Fruit fly (Drosophila melanogaster) whole organism, embryonic: ENCODE results near the gene CG46441.

ENCODE experiments used
- ATbp ChIP-seq: fragments of 200-800 bp; sonication (Bioruptor generic); optimal IDR thresholded peaks from 2 replicates; lab custom pipeline; 2017; ENCODE audit warnings: missing biosample characterization, mild to moderate bottlenecking, missing genetic modification characterization, missing genetic modification reagents
- Abd-B ChIP-seq: fragments of 200-800 bp; sonication (Bioruptor generic); optimal IDR thresholded peaks from 2 replicates; lab custom pipeline; 2018; ENCODE audit warnings: missing biosample characterization, mild to moderate bottlenecking, missing genetic modification characterization, moderate library complexity
- CG10462 ChIP-seq: fragments of 200-800 bp; sonication (Bioruptor generic); optimal IDR thresholded peaks from 2 replicates; lab custom pipeline; 2016; ENCODE audit warnings: missing biosample characterization, missing genetic modification characterization
- CG10565 ChIP-seq: fragments of 200-800 bp; sonication (Bioruptor generic); optimal IDR thresholded peaks from 3 replicates; lab custom pipeline; 2016; ENCODE audit warnings: missing biosample characterization, mild to moderate bottlenecking, missing genetic modification characterization
- CG11247 ChIP-seq: fragments of 200-800 bp; sonication (Bioruptor generic); IDR thresholded peaks from 2 replicates; pipeline ENCODE4 v1.3.6; 2022; ENCODE audit warnings: missing biosample characterization, missing genetic modification characterization
- CG11398 ChIP-seq: fragments of 200-800 bp; sonication (Bioruptor generic); optimal IDR thresholded peaks from 2 replicates; lab custom pipeline; 2016; ENCODE audit warnings: missing biosample characterization, missing genetic modification characterization
- CG12236 ChIP-seq: fragments of 200-800 bp; sonication (Bioruptor generic); optimal IDR thresholded peaks from 2 replicates; lab custom pipeline; 2016; ENCODE audit warnings: missing biosample characterization, missing genetic modification characterization
- CG1233 ChIP-seq: fragments of 200-800 bp; sonication (Bioruptor generic); optimal IDR thresholded peaks from 4 replicates; lab custom pipeline; 2018; ENCODE audit warnings: missing biosample characterization, mild to moderate bottlenecking, missing genetic modification characterization
- CG12659 ChIP-seq: fragments of 200-800 bp; sonication (Bioruptor generic); optimal IDR thresholded peaks from 3 replicates; lab custom pipeline; 2017; ENCODE audit warnings: mild to moderate bottlenecking, missing biosample characterization, missing genetic modification reagents, missing genetic modification characterization
- CG12769 ChIP-seq: fragments of 200-800 bp; sonication (Bioruptor generic); optimal IDR thresholded peaks from 2 replicates; lab custom pipeline; 2019; ENCODE audit warnings: missing biosample characterization, mild to moderate bottlenecking, missing genetic modification characterization, moderate library complexity
- CG14014 ChIP-seq: fragments of 200-800 bp; sonication (Bioruptor generic); IDR thresholded peaks from 2 replicates; pipeline ENCODE4 v1.3.6; 2022; ENCODE audit warnings: missing biosample characterization, missing genetic modification characterization
- CG15514 ChIP-seq: fragments of 200-800 bp; sonication (Bioruptor generic); optimal IDR thresholded peaks from 3 replicates; lab custom pipeline; 2017; ENCODE audit warnings: missing biosample characterization, missing genetic modification characterization, mild to moderate bottlenecking, moderate library complexity, missing genetic modification reagents
- CG1647 ChIP-seq: fragments of 200-800 bp; sonication (Bioruptor generic); optimal IDR thresholded peaks from 3 replicates; lab custom pipeline; 2016; ENCODE audit warnings: missing biosample characterization, missing genetic modification characterization
- CG1792 ChIP-seq: fragments of 200-800 bp; sonication (Bioruptor generic); optimal IDR thresholded peaks from 2 replicates; lab custom pipeline; 2016; ENCODE audit warnings: missing biosample characterization, missing genetic modification characterization
- CG18011 ChIP-seq: fragments of 200-800 bp; sonication (Bioruptor generic); optimal IDR thresholded peaks from 2 replicates; lab custom pipeline; 2017; ENCODE audit warnings: missing biosample characterization, missing genetic modification characterization, mild to moderate bottlenecking, moderate library complexity, missing genotype
- CG2889 ChIP-seq: fragments of 200-800 bp; sonication (Bioruptor generic); IDR thresholded peaks from 3 replicates; pipeline ENCODE4 v1.3.6; 2022; ENCODE audit warnings: missing biosample characterization, missing genetic modification characterization
- CG3838 ChIP-seq: fragments of 200-800 bp; sonication (Bioruptor generic); optimal IDR thresholded peaks from 3 replicates; lab custom pipeline; 2016; ENCODE audit warnings: missing biosample characterization, missing genetic modification characterization
- CG42726 ChIP-seq: fragments of 200-800 bp; sonication (Bioruptor generic); IDR thresholded peaks from 2 replicates; pipeline ENCODE4 v1.3.6; 2022; ENCODE audit warnings: missing biosample characterization, missing genetic modification characterization; ENCODE audit not compliant: partially characterized antibody
- CG4404 ChIP-seq: fragments of 200-800 bp; sonication (Bioruptor generic); IDR thresholded peaks from 2 replicates; pipeline ENCODE4 v1.3.6; 2022; ENCODE audit warnings: missing biosample characterization, missing genetic modification characterization
- CG4730 ChIP-seq: fragments of 200-800 bp; sonication (Bioruptor generic); IDR thresholded peaks from 2 replicates; pipeline ENCODE4 v1.3.6; 2022; ENCODE audit warnings: missing biosample characterization, missing genetic modification characterization
- CG5953 ChIP-seq: fragments of 200-800 bp; sonication (Bioruptor generic); IDR thresholded peaks from 2 replicates; pipeline ENCODE4 v1.3.6; 2022; ENCODE audit warnings: missing biosample characterization, missing genetic modification characterization
- CG6683 ChIP-seq: fragments of 200-800 bp; sonication (Bioruptor generic); optimal IDR thresholded peaks from 2 replicates; lab custom pipeline; 2017; ENCODE audit warnings: missing biosample characterization, mild to moderate bottlenecking, missing genetic modification characterization, missing genetic modification reagents
- CG6765 ChIP-seq: fragments of 200-800 bp; sonication (Bioruptor generic); optimal IDR thresholded peaks from 3 replicates; lab custom pipeline; 2017; ENCODE audit warnings: missing biosample characterization, mild to moderate bottlenecking, missing genetic modification characterization
- CG8388 ChIP-seq: fragments of 200-800 bp; sonication (Bioruptor generic); optimal IDR thresholded peaks from 2 replicates; lab custom pipeline; 2019; ENCODE audit warnings: missing biosample characterization, mild to moderate bottlenecking, missing genetic modification characterization, moderate library complexity
- CG8765 ChIP-seq: fragments of 200-800 bp; sonication (Bioruptor generic); IDR thresholded peaks from 2 replicates; pipeline ENCODE4 v1.3.6; 2022; ENCODE audit warnings: missing biosample characterization, missing genetic modification characterization
- CTCF ChIP-seq: fragments of 200-800 bp; sonication (Bioruptor generic); optimal IDR thresholded peaks from 2 replicates; lab custom pipeline; 2017; ENCODE audit warnings: missing biosample characterization, mild to moderate bottlenecking, missing genetic modification characterization, moderate library complexity
- CrebB ChIP-seq: fragments of 200-800 bp; sonication (Bioruptor generic); optimal IDR thresholded peaks from 3 replicates; lab custom pipeline; 2018; ENCODE audit warnings: missing biosample characterization, mild to moderate bottlenecking, missing genetic modification characterization
- D19A ChIP-seq: fragments of 200-800 bp; optimal IDR thresholded peaks from 3 replicates; lab custom pipeline; 2019; ENCODE audit warnings: missing biosample characterization, mild to moderate bottlenecking, missing genetic modification characterization, moderate library complexity
- Ets97D ChIP-seq: fragments of 200-800 bp; sonication (Bioruptor generic); optimal IDR thresholded peaks from 3 replicates; lab custom pipeline; 2016; ENCODE audit warnings: missing biosample characterization, missing genetic modification characterization
- Fer2 ChIP-seq: fragments of 200-800 bp; sonication (Bioruptor generic); optimal IDR thresholded peaks from 2 replicates; lab custom pipeline; 2018; ENCODE audit warnings: missing biosample characterization, mild to moderate bottlenecking, missing genetic modification characterization, moderate library complexity
- HLH4C ChIP-seq: fragments of 200-800 bp; sonication (Bioruptor generic); IDR thresholded peaks from 3 replicates; pipeline ENCODE4 v1.3.6; 2022; ENCODE audit warnings: missing biosample characterization, missing genetic modification characterization; ENCODE audit not compliant: partially characterized antibody
- HmgD ChIP-seq: fragments of 200-800 bp; sonication (Bioruptor generic); optimal IDR thresholded peaks from 3 replicates; lab custom pipeline; 2016; ENCODE audit warnings: missing biosample characterization, missing genetic modification characterization
- MBD-R2 ChIP-seq: fragments of 200-800 bp; sonication (Bioruptor generic); IDR thresholded peaks from 2 replicates; pipeline ENCODE4 v1.3.6; 2022; ENCODE audit warnings: missing biosample characterization, missing genetic modification characterization
- Max ChIP-seq: fragments of 200-800 bp; sonication (Bioruptor generic); optimal IDR thresholded peaks from 2 replicates; lab custom pipeline; 2016; ENCODE audit warnings: missing biosample characterization, mild to moderate bottlenecking, missing genetic modification characterization
- Six4 ChIP-seq: fragments of 200-800 bp; sonication (Bioruptor generic); optimal IDR thresholded peaks from 2 replicates; lab custom pipeline; 2016; ENCODE audit warnings: missing biosample characterization, missing genetic modification characterization
- Ssrp ChIP-seq: fragments of 200-800 bp; sonication (Bioruptor generic); optimal IDR thresholded peaks from 2 replicates; lab custom pipeline; 2018; ENCODE audit warnings: missing biosample characterization, mild to moderate bottlenecking, missing genetic modification characterization, moderate library complexity
- btn ChIP-seq: fragments of 200-800 bp; sonication (Bioruptor generic); optimal IDR thresholded peaks from 2 replicates; lab custom pipeline; 2016; ENCODE audit warnings: missing biosample characterization, missing genetic modification characterization
- corto ChIP-seq: fragments of 200-800 bp; sonication (Bioruptor generic); optimal IDR thresholded peaks from 2 replicates; lab custom pipeline; 2016; ENCODE audit warnings: missing biosample characterization, mild to moderate bottlenecking, missing genetic modification characterization, moderate library complexity
- dmrt99B ChIP-seq: fragments of 200-800 bp; sonication (Bioruptor generic); optimal IDR thresholded peaks from 2 replicates; lab custom pipeline; 2018; ENCODE audit warnings: missing biosample characterization, mild to moderate bottlenecking, missing genetic modification characterization, moderate library complexity
- esg ChIP-seq: fragments of 200-800 bp; sonication (Bioruptor generic); conservative IDR thresholded peaks from 2 replicates; pipeline ENCODE4 v1.3.6; 2022; ENCODE audit warnings: missing biosample characterization, missing genetic modification characterization
- gsb-n ChIP-seq: fragments of 200-800 bp; sonication (Bioruptor generic); optimal IDR thresholded peaks from 3 replicates; lab custom pipeline; 2018; ENCODE audit warnings: missing biosample characterization, mild to moderate bottlenecking, missing genetic modification characterization
- h ChIP-seq: fragments of >200 bp; optimal IDR thresholded peaks from 2 replicates; lab custom pipeline; 2017
- inv ChIP-seq: fragments of 200-800 bp; sonication (Bioruptor generic); IDR thresholded peaks from 2 replicates; pipeline ENCODE4 v1.3.6; 2022; ENCODE audit warnings: missing biosample characterization, missing genetic modification characterization; ENCODE audit not compliant: partially characterized antibody
- lov ChIP-seq, 2 experiments: fragments of 200-800 bp in 1 of 2; fragments of >200 bp in 1 of 2; sonication (Bioruptor generic) in 1 of 2; IDR thresholded peaks in 1 of 2; optimal IDR thresholded peaks in 1 of 2; 2 replicates in 1 of 2; 3 replicates in 1 of 2; pipeline versions ENCODE4 v1.3.6 to Lab custom; 2017 to 2022; ENCODE audit warnings: missing biosample characterization in 1 of 2, missing genetic modification characterization in 1 of 2
- mirr ChIP-seq: fragments of 200-800 bp; sonication (Bioruptor generic); optimal IDR thresholded peaks from 3 replicates; lab custom pipeline; 2018; ENCODE audit warnings: missing biosample characterization, mild to moderate bottlenecking, missing genetic modification characterization
- oc ChIP-seq: fragments of 200-800 bp; sonication (Bioruptor generic); optimal IDR thresholded peaks from 2 replicates; lab custom pipeline; 2018; ENCODE audit warnings: missing biosample characterization, mild to moderate bottlenecking, missing genetic modification characterization, moderate library complexity
- sr ChIP-seq: fragments of 200-800 bp; sonication (Bioruptor generic); IDR thresholded peaks from 3 replicates; pipeline ENCODE4 v1.3.6; 2022; ENCODE audit warnings: missing biosample characterization, missing genetic modification characterization
- tx ChIP-seq: fragments of 200-800 bp; sonication (Bioruptor generic); optimal IDR thresholded peaks from 2 replicates; lab custom pipeline; 2016; ENCODE audit warnings: missing biosample characterization, missing genetic modification characterization
- usp ChIP-seq: fragments of >200 bp; optimal IDR thresholded peaks from 2 replicates; lab custom pipeline; 2017; ENCODE audit warnings: missing biosample characterization, missing genetic modification characterization

Gene CG46441

dm6 chr3R:20550632-20551486 lies 49.0 kb upstream of the CG46441 start (continued):
- TF ChIP-seq Six4 (GFP tag; lab: Kevin White, UChicago) (peak; percentile 65), CG2889 (GFP tag; lab: Robert Waterston, UW) (0 out of 3 replicates have a peak, but pooled peaks have one; percentile 41), CG6683 (peak; percentile 68), lov (optimal IDR thresholded peaks at IDR 0.05; lab: Kevin White, UChicago) (no peak), lov (GFP tag; IDR thresholded peaks at IDR 0.05; lab: Robert Waterston, UW) (no peak), inv (GFP tag; lab: Robert Waterston, UW) (peak; percentile 95), CG3838 (GFP tag; lab: Kevin White, UChicago) (no peak), CrebB (tag; lab: Kevin White, UChicago) (peak; percentile 91), CG12659 (GFP tag; lab: Kevin White, UChicago) (peak; percentile 41), CG1647 (GFP tag; lab: Kevin White, UChicago) (peak; percentile 23), oc (tag; lab: Kevin White, UChicago) (peak; percentile 63), sr (GFP tag; lab: Robert Waterston, UW) (peak; percentile 89), h (lab: Kevin White, UChicago) (no peak), Max (GFP tag; lab: Kevin White, UChicago) (no peak), ATbp (GFP tag; lab: Kevin White, UChicago) (peak; percentile 95), CTCF (peak; percentile 19), Fer2 (tag; lab: Kevin White, UChicago) (peak; percentile 51), esg (GFP tag; lab: Robert Waterston, UW) (no peak), CG11398 (GFP tag; lab: Kevin White, UChicago) (peak; percentile 57), D19A (tag; lab: Kevin White, UChicago) (peak; percentile 16), CG6765 (GFP tag; lab: Kevin White, UChicago) (peak; percentile 77), CG10462 (GFP tag; lab: Kevin White, UChicago) (peak; percentile 30), corto (GFP tag; lab: Kevin White, UChicago) (peak; percentile 56), btn (GFP tag; lab: Kevin White, UChicago) (peak; percentile 49), CG11247 (GFP tag; lab: Robert Waterston, UW) (peak; percentile 9; the same call in 1 of the 2 replicates), dmrt99B (peak; percentile 42), CG10565 (GFP tag; lab: Kevin White, UChicago) (no peak), CG1233 (peak; percentile 92), CG14014 (GFP tag; lab: Robert Waterston, UW) (peak; percentile 76; the same call in 1 of the 2 replicates), CG5953 (GFP tag; lab: Robert Waterston, UW) (peak; percentile 57), Ets97D (no peak), HmgD (GFP tag; lab: Kevin White, UChicago) (peak; percentile 66), CG1792 (GFP tag; lab: Kevin White, UChicago) (peak; percentile 49), Ssrp (tag; lab: Kevin White, UChicago) (no peak), CG12236 (peak; percentile 84), tx (GFP tag; lab: Kevin White, UChicago) (no peak), Abd-B (GFP tag; lab: Kevin White, UChicago) (no peak), usp (GFP tag; lab: Kevin White, UChicago) (no peak), mirr (GFP tag; lab: Kevin White, UChicago) (peak; percentile 95), CG4404 (GFP tag; lab: Robert Waterston, UW) (no peak), CG12769 (tag; lab: Kevin White, UChicago) (peak; percentile 84), CG8765 (no peak), CG4730 (GFP tag; lab: Robert Waterston, UW) (no peak), gsb-n (tag; lab: Kevin White, UChicago) (peak; percentile 63), MBD-R2 (peak; percentile 38; the same call in 1 of the 2 replicates), HLH4C (peak; percentile 91), CG18011 (GFP tag; lab: Kevin White, UChicago) (peak; percentile 61), CG8388 (GFP tag; lab: Kevin White, UChicago) (peak; percentile 7), CG15514 (GFP tag; lab: Kevin White, UChicago) (peak; percentile 71), CG42726 (GFP tag; lab: Robert Waterston, UW) (peak; percentile 97)
